Fruit fly (Drosophila melanogaster): ENCODE data around the gene hth.

hth gene

DNA sequence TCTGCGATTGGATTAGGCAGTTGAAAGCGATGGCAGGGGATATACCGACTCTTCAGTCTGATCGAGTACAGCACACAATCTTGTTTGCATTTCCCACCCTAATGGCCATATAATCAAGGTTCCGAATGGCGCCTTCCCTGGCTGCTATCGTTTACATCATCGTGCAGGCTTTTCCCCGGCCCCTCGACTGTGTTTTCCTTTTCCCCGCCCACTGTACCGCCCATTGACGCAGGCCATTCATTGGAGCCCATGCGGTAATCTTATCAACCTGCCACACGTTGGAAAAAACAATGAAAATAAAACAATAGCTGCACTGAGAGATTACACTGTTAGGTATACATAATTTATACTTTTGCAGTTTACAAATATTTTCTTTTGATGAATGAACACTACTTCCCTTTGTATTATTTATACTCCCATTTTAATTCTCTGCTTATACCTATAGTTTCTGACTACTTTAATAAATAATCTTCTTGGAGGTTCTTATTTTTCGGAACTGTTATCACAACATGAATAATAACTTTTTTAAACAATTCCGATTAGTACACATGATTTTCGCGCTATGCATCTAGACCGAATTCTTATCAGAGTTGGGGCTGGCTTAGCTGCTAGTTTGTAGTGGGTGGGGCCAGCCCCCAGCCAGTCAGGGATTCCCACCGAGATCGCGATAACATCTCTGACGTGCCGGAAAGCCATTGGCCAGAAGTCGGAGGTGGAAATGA is 118.9 kb downstream of the hth start (continued):
- peak; percentile 56 for TF ChIP-seq CG12391 (tag; optimal IDR thresholded peaks at IDR 0.05)
- peak; percentile 13 to 37 for TF ChIP-seq dpn (GFP tag; optimal IDR thresholded peaks at IDR 0.05)
- TF ChIP-seq CG9437 (GFP tag; optimal IDR thresholded peaks at IDR 0.05): peak; percentile 16
- no peak for TF ChIP-seq Awh (GFP tag; IDR thresholded peaks at IDR 0.05)
- TF ChIP-seq Dek (tag; optimal IDR thresholded peaks at IDR 0.05): peak; percentile 35
- TF ChIP-seq kay (GFP tag; optimal IDR thresholded peaks at IDR 0.05): peak; percentile 16
- peak; percentile 1 for TF ChIP-seq HLHmδ (GFP tag; optimal IDR thresholded peaks at IDR 0.05)
- TF ChIP-seq CG10209 (GFP tag; optimal IDR thresholded peaks at IDR 0.05): peak; percentile 2
- peak in 1 of 3 experiments; percentile 44 for TF ChIP-seq lola (GFP tag; optimal IDR thresholded peaks at IDR 0.05)
- peak; percentile 29 for TF ChIP-seq NfI (GFP tag; optimal IDR thresholded peaks at IDR 0.05)
- peak; percentile 11 for TF ChIP-seq CG16815 (GFP tag; optimal IDR thresholded peaks at IDR 0.05)
- TF ChIP-seq dimm (GFP tag; IDR thresholded peaks at IDR 0.05): no peak
- TF ChIP-seq CG17802 (tag; optimal IDR thresholded peaks at IDR 0.05): peak; percentile 1
- peak; percentile 18 for TF ChIP-seq CG15696 (tag; optimal IDR thresholded peaks at IDR 0.05)

- no peak for TF ChIP-seq jumu (GFP tag; optimal IDR thresholded peaks at IDR 0.05)
- peak; percentile 77 for TF ChIP-seq CG4360 (GFP tag; IDR thresholded peaks at IDR 0.05)
Measured at dm6 chr3R:10518542-10518941, 120.8 kb downstream of the hth start.

DNA sequence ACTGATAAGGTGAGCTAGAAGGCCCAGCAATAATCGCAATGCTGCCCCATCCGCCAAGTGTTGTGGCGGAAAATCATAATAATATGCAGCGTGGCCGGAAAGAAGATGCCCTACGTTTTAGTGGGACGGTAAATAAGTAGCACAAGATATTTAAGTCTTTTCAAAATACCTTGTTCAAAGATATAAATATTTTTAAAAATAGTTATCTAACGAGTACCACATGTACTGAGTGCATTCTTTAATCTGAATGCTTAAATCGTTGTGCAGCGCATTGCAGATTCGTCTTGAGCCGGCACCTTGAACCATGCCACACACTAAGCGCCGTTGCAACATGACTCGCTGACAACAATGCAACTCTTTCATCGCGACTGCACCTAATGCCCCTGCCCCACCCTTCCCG is 121.5 kb downstream of the hth start:
- peak; percentile 3 for TF ChIP-seq CG10267 (tag; optimal IDR thresholded peaks at IDR 0.05)
- no peak for TF ChIP-seq nom (GFP tag; optimal IDR thresholded peaks at IDR 0.05)
- TF ChIP-seq ac (GFP tag; optimal IDR thresholded peaks at IDR 0.05): no peak
- no peak for TF ChIP-seq kni (GFP tag; optimal IDR thresholded peaks at IDR 0.05)
- no peak for TF ChIP-seq CG10366 (GFP tag; IDR thresholded peaks at IDR 0.05)
- peak in 1 of 3 experiments; percentile 4 for TF ChIP-seq lola (GFP tag; optimal IDR thresholded peaks at IDR 0.05)
- TF ChIP-seq CG18262 (tag; optimal IDR thresholded peaks at IDR 0.05): peak; percentile 42
- TF ChIP-seq CG13424 (tag; optimal IDR thresholded peaks at IDR 0.05): no peak
- peak; percentile 12 for TF ChIP-seq fd96Cb (tag; optimal IDR thresholded peaks at IDR 0.05)
- TF ChIP-seq CG4730 (GFP tag; IDR thresholded peaks at IDR 0.05): no peak
- TF ChIP-seq Ssrp (tag; optimal IDR thresholded peaks at IDR 0.05): no peak
- peak; percentile 63 for TF ChIP-seq sens (GFP tag)
- TF ChIP-seq run (tag; optimal IDR thresholded peaks at IDR 0.05): no peak
- peak; percentile 28 for TF ChIP-seq dmrt11E (tag; optimal IDR thresholded peaks at IDR 0.05)
- TF ChIP-seq CG11504 (tag; optimal IDR thresholded peaks at IDR 0.05): peak; percentile 24
- TF ChIP-seq CG2116 (GFP tag; optimal IDR thresholded peaks at IDR 0.05): no peak
- peak; percentile 16 for TF ChIP-seq gem (tag; optimal IDR thresholded peaks at IDR 0.05)
- no peak for TF ChIP-seq z (GFP tag; IDR thresholded peaks at IDR 0.05)
- TF ChIP-seq bsh (GFP tag; optimal IDR thresholded peaks at IDR 0.05): peak; percentile 32 to 40
- TF ChIP-seq CG17328 (GFP tag; IDR thresholded peaks at IDR 0.05): 0 out of 2 replicates have a peak, but pooled peaks have one; percentile 29
- TF ChIP-seq nmo (GFP tag; optimal IDR thresholded peaks at IDR 0.05): peak; percentile 21
- TF ChIP-seq CG9727 (GFP tag; optimal IDR thresholded peaks at IDR 0.05): peak; percentile 0
- TF ChIP-seq Blimp-1 (GFP tag; optimal IDR thresholded peaks at IDR 0.05): peak; percentile 33
- peak; percentile 85 for TF ChIP-seq CG10274 (GFP tag; optimal IDR thresholded peaks at IDR 0.05)
- TF ChIP-seq Drgx (GFP tag; IDR thresholded peaks at IDR 0.05): peak; percentile 68
- no peak for TF ChIP-seq HLH54F (GFP tag; optimal IDR thresholded peaks at IDR 0.05)
- TF ChIP-seq unpg (GFP tag; optimal IDR thresholded peaks at IDR 0.05): no peak
- TF ChIP-seq maf-S (GFP tag; optimal IDR thresholded peaks at IDR 0.05): no peak
- TF ChIP-seq zen (tag; optimal IDR thresholded peaks at IDR 0.05): no peak
- TF ChIP-seq abd-A (tag; optimal IDR thresholded peaks at IDR 0.05): no peak
- peak; percentile 57 for TF ChIP-seq Xrp1 (GFP tag; IDR thresholded peaks at IDR 0.05)

All from whole organism, embryonic.